Fruit fly (Drosophila melanogaster) S2 (cell line): Measurements from ENCODE around the gene Rox8.

Experiments used
- CG8478 ChIP-seq: fragments of >200 bp; optimal IDR thresholded peaks from 2 replicates; lab custom pipeline; 2018
- CTCF ChIP-seq, 2 experiments: fragments of >200 bp; optimal IDR thresholded peaks; 2 replicates each; lab custom pipeline; 2018

The Rox8 gene

dm6 chr3R:24025715-24026467 lies 22.2 kb downstream of the Rox8 start:
- no peak for TF ChIP-seq CTCF (optimal IDR thresholded peaks at IDR 0.05; lab: Kevin White, UChicago)
- no peak for TF ChIP-seq CG8478 (lab: Kevin White, UChicago)

dm6 chr3R:24024688-24025087 lies 23.4 kb downstream of the Rox8 start:
- TF ChIP-seq CTCF (optimal IDR thresholded peaks at IDR 0.05; lab: Kevin White, UChicago) = no peak
- TF ChIP-seq CG8478 (lab: Kevin White, UChicago) = no peak

dm6 chr3R:24024123-24024522 lies 23.9 kb downstream of the Rox8 start:
- TF ChIP-seq CTCF (optimal IDR thresholded peaks at IDR 0.05; lab: Kevin White, UChicago) (no peak), CG8478 (lab: Kevin White, UChicago) (no peak)

- no peak for TF ChIP-seq CTCF (optimal IDR thresholded peaks at IDR 0.05; lab: Kevin White, UChicago)
- TF ChIP-seq CG8478 (lab: Kevin White, UChicago) = no peak
Measured at dm6 chr3R:24021895-24022294, 26.2 kb downstream of the Rox8 start.

- no peak for TF ChIP-seq CTCF (optimal IDR thresholded peaks at IDR 0.05; lab: Kevin White, UChicago)
- TF ChIP-seq CG8478 (lab: Kevin White, UChicago) = no peak
Measured at dm6 chr3R:24017648-24018047, 30.4 kb downstream of the Rox8 start.

- TF ChIP-seq CTCF (optimal IDR thresholded peaks at IDR 0.05; lab: Kevin White, UChicago) (no peak), CG8478 (lab: Kevin White, UChicago) (no peak)
Measured at dm6 chr3R:24015939-24016913, 31.8 kb downstream of the Rox8 start.

- TF ChIP-seq CTCF (optimal IDR thresholded peaks at IDR 0.05; lab: Kevin White, UChicago) (no peak), CG8478 (lab: Kevin White, UChicago) (no peak)
Measured at dm6 chr3R:24015449-24015848, 32.6 kb downstream of the Rox8 start.

- TF ChIP-seq CTCF (optimal IDR thresholded peaks at IDR 0.05; lab: Kevin White, UChicago) (no peak), CG8478 (lab: Kevin White, UChicago) (no peak)
Measured at dm6 chr3R:24014600-24014999, 33.5 kb downstream of the Rox8 start.

- TF ChIP-seq CTCF (optimal IDR thresholded peaks at IDR 0.05; lab: Kevin White, UChicago) = no peak
Measured at dm6 chr3R:24012038-24012693, 35.9 kb downstream of the Rox8 start.

dm6 chr3R:24010637-24011214 lies 37.3 kb downstream of the Rox8 start:
- TF ChIP-seq CTCF (optimal IDR thresholded peaks at IDR 0.05; lab: Kevin White, UChicago) = no peak
- no peak for TF ChIP-seq CG8478 (lab: Kevin White, UChicago)

- no peak for TF ChIP-seq CTCF (optimal IDR thresholded peaks at IDR 0.05; lab: Kevin White, UChicago)
Measured at dm6 chr3R:24008887-24009286, 39.2 kb downstream of the Rox8 start.

- TF ChIP-seq CG8478 (lab: Kevin White, UChicago) (no peak), CTCF (optimal IDR thresholded peaks at IDR 0.05; lab: Kevin White, UChicago) (no peak)
Measured at dm6 chr3R:24007775-24008506, 40.1 kb downstream of the Rox8 start.

- TF ChIP-seq CTCF (optimal IDR thresholded peaks at IDR 0.05; lab: Kevin White, UChicago) = no peak
- TF ChIP-seq CG8478 (lab: Kevin White, UChicago) = no peak
Measured at dm6 chr3R:24006449-24007159, 41.5 kb downstream of the Rox8 start.
